Fruit fly (Drosophila melanogaster) whole organism, prepupa: Measurements from ENCODE around the gene Lsd-2.

Experiments
- CG10631 ChIP-seq: fragments of 200-800 bp; sonication (Bioruptor generic); optimal IDR thresholded peaks from 2 replicates; lab custom pipeline; 2016; ENCODE audit warnings: missing biosample characterization, missing genetic modification characterization
- CG10669 ChIP-seq: fragments of 200-800 bp; sonication (Bioruptor generic); optimal IDR thresholded peaks from 3 replicates; lab custom pipeline; 2018; ENCODE audit warnings: missing biosample characterization, mild to moderate bottlenecking, missing genetic modification characterization, moderate library complexity
- CG11294 ChIP-seq: fragments of 200-800 bp; sonication (Bioruptor generic); IDR thresholded peaks from 2 replicates; pipeline ENCODE4 v1.3.6; 2022; ENCODE audit warnings: missing biosample characterization, missing genetic modification characterization
- CG11762 ChIP-seq: fragments of 200-800 bp; sonication (Bioruptor generic); optimal IDR thresholded peaks from 3 replicates; lab custom pipeline; 2016; ENCODE audit warnings: missing biosample characterization, missing genetic modification characterization; ENCODE audit not compliant: insufficient read depth
- CG11902 ChIP-seq: fragments of 200-800 bp; sonication (Bioruptor generic); optimal IDR thresholded peaks from 3 replicates; lab custom pipeline; 2016; ENCODE audit warnings: missing biosample characterization, missing genetic modification characterization
- CG16779 ChIP-seq: fragments of 200-800 bp; sonication (Bioruptor generic); optimal IDR thresholded peaks from 3 replicates; lab custom pipeline; 2017; ENCODE audit warnings: missing biosample characterization, mild to moderate bottlenecking, missing genetic modification characterization
- CG3032 ChIP-seq: fragments of 200-800 bp; optimal IDR thresholded peaks from 2 replicates; lab custom pipeline; 2019; ENCODE audit warnings: missing biosample characterization, mild to moderate bottlenecking, missing genetic modification characterization, moderate library complexity
- CG31627 ChIP-seq: fragments of 200-800 bp; sonication (Bioruptor generic); optimal IDR thresholded peaks from 3 replicates; lab custom pipeline; 2016; ENCODE audit warnings: missing biosample characterization, missing genetic modification characterization
- CG32006 ChIP-seq: fragments of 200-800 bp; sonication (Bioruptor generic); optimal IDR thresholded peaks from 3 replicates; lab custom pipeline; 2017; ENCODE audit warnings: missing biosample characterization, mild to moderate bottlenecking, missing genetic modification characterization
- CG34406 ChIP-seq: fragments of 200-800 bp; sonication (Bioruptor generic); optimal IDR thresholded peaks from 3 replicates; lab custom pipeline; 2016; ENCODE audit warnings: missing biosample characterization, missing genetic modification characterization
- CG4318 ChIP-seq: fragments of 200-800 bp; sonication (Bioruptor generic); optimal IDR thresholded peaks from 3 replicates; lab custom pipeline; 2017; ENCODE audit warnings: missing biosample characterization, mild to moderate bottlenecking, missing genetic modification characterization
- CG6163 ChIP-seq: fragments of 200-800 bp; sonication (Bioruptor generic); IDR thresholded peaks from 3 replicates; pipeline ENCODE4 v1.3.6; 2022; ENCODE audit warnings: missing biosample characterization, missing genetic modification characterization
- CG6792 ChIP-seq: fragments of 200-800 bp; sonication (Bioruptor generic); optimal IDR thresholded peaks from 3 replicates; lab custom pipeline; 2016; ENCODE audit warnings: missing biosample characterization, missing genetic modification characterization
- CG6808 ChIP-seq: fragments of 200-800 bp; sonication (Bioruptor generic); optimal IDR thresholded peaks from 3 replicates; lab custom pipeline; 2017; ENCODE audit warnings: missing biosample characterization, missing genetic modification characterization, mild to moderate bottlenecking, moderate library complexity, missing genetic modification reagents
- CG7368 ChIP-seq: fragments of 200-800 bp; sonication (Bioruptor generic); optimal IDR thresholded peaks from 3 replicates; lab custom pipeline; 2016; ENCODE audit warnings: missing biosample characterization, missing genetic modification characterization
- CG8119 ChIP-seq: fragments of 200-800 bp; sonication (Bioruptor generic); IDR thresholded peaks from 3 replicates; pipeline ENCODE4 v1.3.6; 2022; ENCODE audit warnings: missing biosample characterization, missing genetic modification characterization
- CG8319 ChIP-seq: fragments of 200-800 bp; sonication (Bioruptor generic); optimal IDR thresholded peaks from 3 replicates; lab custom pipeline; 2016; ENCODE audit warnings: missing biosample characterization, missing genetic modification characterization
- CG8632 ChIP-seq: fragments of 200-800 bp; sonication (Bioruptor generic); optimal IDR thresholded peaks from 3 replicates; lab custom pipeline; 2016; ENCODE audit warnings: missing biosample characterization, missing genetic modification characterization
- CG9139 ChIP-seq: fragments of 200-800 bp; sonication (Bioruptor generic); optimal IDR thresholded peaks from 3 replicates; lab custom pipeline; 2017; ENCODE audit warnings: missing biosample characterization, mild to moderate bottlenecking, missing genetic modification characterization
- Eip75B ChIP-seq: fragments of 200-800 bp; sonication (Bioruptor generic); optimal IDR thresholded peaks from 3 replicates; lab custom pipeline; 2016; ENCODE audit warnings: missing biosample characterization, missing genetic modification characterization
- Eip78C ChIP-seq: fragments of 200-800 bp; sonication (Bioruptor generic); peaks from one replicate; lab custom pipeline; 2016; ENCODE audit warnings: missing biosample characterization, missing genetic modification characterization
- Eip93F ChIP-seq: fragments of 200-800 bp; sonication (Bioruptor generic); optimal IDR thresholded peaks from 2 replicates; lab custom pipeline; 2016; ENCODE audit warnings: missing biosample characterization, mild to moderate bottlenecking, missing genetic modification characterization
- Ets21C ChIP-seq: fragments of 200-800 bp; sonication (Bioruptor generic); optimal IDR thresholded peaks from 3 replicates; lab custom pipeline; 2016; ENCODE audit warnings: missing biosample characterization, missing genetic modification characterization
- Ets96B ChIP-seq: fragments of 200-800 bp; optimal IDR thresholded peaks from 2 replicates; lab custom pipeline; 2019; ENCODE audit warnings: missing biosample characterization, mild to moderate bottlenecking, missing genetic modification characterization, moderate library complexity
- Hr38 ChIP-seq: sonication (Bioruptor generic); optimal IDR thresholded peaks from 2 replicates; lab custom pipeline; 2016; ENCODE audit warnings: missing biosample characterization, missing genetic modification characterization
- Hr39 ChIP-seq: fragments of 200-800 bp; sonication (Bioruptor generic); optimal IDR thresholded peaks from 2 replicates; lab custom pipeline; 2016; ENCODE audit warnings: missing biosample characterization, missing genetic modification characterization
- Hr4 ChIP-seq: fragments of 200-800 bp; sonication (Bioruptor generic); optimal IDR thresholded peaks from 3 replicates; lab custom pipeline; 2016; ENCODE audit warnings: missing biosample characterization, missing genetic modification characterization
- Lpt ChIP-seq: fragments of 200-800 bp; sonication (Bioruptor generic); optimal IDR thresholded peaks from 3 replicates; lab custom pipeline; 2016; ENCODE audit warnings: missing biosample characterization, missing genetic modification characterization
- Met ChIP-seq: fragments of 200-800 bp; sonication (Bioruptor generic); optimal IDR thresholded peaks from 3 replicates; lab custom pipeline; 2016; ENCODE audit warnings: missing biosample characterization, missing genetic modification characterization
- OdsH ChIP-seq: fragments of 200-800 bp; sonication (Bioruptor generic); optimal IDR thresholded peaks from 3 replicates; lab custom pipeline; 2016; ENCODE audit warnings: missing biosample characterization, missing genetic modification characterization
- Smox ChIP-seq: fragments of 200-800 bp; sonication (Bioruptor generic); optimal IDR thresholded peaks from 3 replicates; lab custom pipeline; 2016; ENCODE audit warnings: missing biosample characterization, missing genetic modification characterization
- Sox102F ChIP-seq: fragments of 200-800 bp; sonication (Bioruptor generic); optimal IDR thresholded peaks from 2 replicates; lab custom pipeline; 2016; ENCODE audit warnings: missing biosample characterization, mild to moderate bottlenecking, missing genetic modification characterization
- Sox14 ChIP-seq: fragments of 200-800 bp; sonication (Bioruptor generic); optimal IDR thresholded peaks from 3 replicates; lab custom pipeline; 2016; ENCODE audit warnings: missing biosample characterization, missing genetic modification characterization
- Sox15 ChIP-seq: fragments of 200-800 bp; sonication (Bioruptor generic); optimal IDR thresholded peaks from 3 replicates; lab custom pipeline; 2016; ENCODE audit warnings: missing biosample characterization, missing genetic modification characterization
- achi ChIP-seq: fragments of 200-800 bp; sonication (Bioruptor generic); optimal IDR thresholded peaks from 3 replicates; lab custom pipeline; 2016; ENCODE audit warnings: missing biosample characterization, missing genetic modification characterization
- acj6 ChIP-seq: fragments of 200-800 bp; sonication (Bioruptor generic); optimal IDR thresholded peaks from 3 replicates; lab custom pipeline; 2016; ENCODE audit warnings: missing biosample characterization, missing genetic modification characterization
- cyc ChIP-seq: fragments of 200-800 bp; sonication (Bioruptor generic); optimal IDR thresholded peaks from 3 replicates; lab custom pipeline; 2016; ENCODE audit warnings: missing biosample characterization, missing genetic modification characterization
- eg ChIP-seq: fragments of 200-800 bp; sonication (Bioruptor generic); IDR thresholded peaks from 3 replicates; pipeline ENCODE4 v1.3.6; 2022; ENCODE audit warnings: missing biosample characterization, missing genetic modification characterization
- fd59A ChIP-seq: fragments of 200-800 bp; sonication (Bioruptor generic); optimal IDR thresholded peaks from 2 replicates; lab custom pipeline; 2017; ENCODE audit warnings: missing biosample characterization, mild to moderate bottlenecking, missing genetic modification characterization, missing genetic modification reagents
- fd85E ChIP-seq: fragments of 200-800 bp; sonication (Bioruptor generic); optimal IDR thresholded peaks from 3 replicates; lab custom pipeline; 2016; ENCODE audit warnings: missing biosample characterization, missing genetic modification characterization
- fkh ChIP-seq: fragments of 200-800 bp; sonication (Bioruptor generic); optimal IDR thresholded peaks from 3 replicates; lab custom pipeline; 2017; ENCODE audit warnings: missing biosample characterization, mild to moderate bottlenecking, missing genetic modification characterization, moderate library complexity
- lz ChIP-seq: fragments of 200-800 bp; sonication (Bioruptor generic); optimal IDR thresholded peaks from 3 replicates; lab custom pipeline; 2016; ENCODE audit warnings: missing biosample characterization, missing genetic modification characterization
- net ChIP-seq: fragments of 200-800 bp; sonication (Bioruptor generic); optimal IDR thresholded peaks from 3 replicates; lab custom pipeline; 2016; ENCODE audit warnings: missing biosample characterization, missing genetic modification characterization
- ss ChIP-seq, 2 experiments: fragments of 200-800 bp; sonication (Bioruptor generic); optimal IDR thresholded peaks; 2 replicates in 1 of 2; 3 replicates in 1 of 2; lab custom pipeline; 2017 to 2018; ENCODE audit warnings: mild to moderate bottlenecking in 2 of 2, missing biosample characterization in 2 of 2, missing genetic modification characterization in 2 of 2, moderate library complexity in 1 of 2
- topi ChIP-seq: fragments of 200-800 bp; sonication (Bioruptor generic); optimal IDR thresholded peaks from 3 replicates; lab custom pipeline; 2016; ENCODE audit warnings: missing biosample characterization, missing genetic modification characterization

Lsd-2 gene

dm6 chrX:15085777-15086510 is 9.9 kb upstream of the Lsd-2 start, which contains the start of the genes CG15027 and Dbct (continued):
- peak; percentile 30 for TF ChIP-seq Sox15 (GFP tag; lab: Kevin White, UChicago)
- TF ChIP-seq lz (GFP tag; lab: Kevin White, UChicago): peak; percentile 57
- peak; percentile 46 for TF ChIP-seq Hr4 (GFP tag; lab: Kevin White, UChicago)
- peak; percentile 63 for TF ChIP-seq CG34406
- TF ChIP-seq topi (GFP tag; lab: Kevin White, UChicago): peak; percentile 64
- TF ChIP-seq OdsH (GFP tag; lab: Kevin White, UChicago): peak; percentile 78
- TF ChIP-seq Eip93F (GFP tag; lab: Kevin White, UChicago): peak; percentile 11
- TF ChIP-seq Smox: peak; percentile 67
- no peak for TF ChIP-seq Hr38 (GFP tag; lab: Kevin White, UChicago)
- peak; percentile 42 for TF ChIP-seq Hr39
- peak; percentile 60 for TF ChIP-seq CG8632 (GFP tag; lab: Kevin White, UChicago)
- peak; percentile 60 for TF ChIP-seq fkh (GFP tag; lab: Kevin White, UChicago)
- TF ChIP-seq fd85E (GFP tag; lab: Kevin White, UChicago): no peak
- TF ChIP-seq CG10669 (GFP tag; lab: Kevin White, UChicago): peak; percentile 45
- peak; percentile 63 for TF ChIP-seq eg (GFP tag; lab: Robert Waterston, UW)
- TF ChIP-seq Eip78C (GFP tag; lab: Kevin White, UChicago): peak; percentile 75
- peak; percentile 74 for TF ChIP-seq CG10631 (GFP tag; lab: Kevin White, UChicago)

- TF ChIP-seq CG11294 (GFP tag; lab: Robert Waterston, UW): peak; percentile 60; the same call in 1 of the 2 replicates
- TF ChIP-seq Ets21C: peak; percentile 77
- peak; percentile 84 for TF ChIP-seq OdsH (GFP tag; lab: Kevin White, UChicago)
- TF ChIP-seq Hr39: peak; percentile 76
- peak; percentile 88 for TF ChIP-seq lz (GFP tag; lab: Kevin White, UChicago)
- peak; percentile 78 for TF ChIP-seq CG34406
- peak; percentile 75 for TF ChIP-seq CG4318
- peak; percentile 58 for TF ChIP-seq Eip93F (GFP tag; lab: Kevin White, UChicago)
- TF ChIP-seq CG31627 (GFP tag; lab: Kevin White, UChicago): peak; percentile 81
- peak; percentile 83 for TF ChIP-seq Hr4 (GFP tag; lab: Kevin White, UChicago)
- no peak for TF ChIP-seq Hr38 (GFP tag; lab: Kevin White, UChicago)
- TF ChIP-seq Eip78C (GFP tag; lab: Kevin White, UChicago): peak; percentile 91
- peak; percentile 53 for TF ChIP-seq CG8319 (GFP tag; lab: Kevin White, UChicago)
- TF ChIP-seq Eip75B (GFP tag; lab: Kevin White, UChicago): peak; percentile 77
- TF ChIP-seq CG10669 (GFP tag; lab: Kevin White, UChicago): peak; percentile 67
- TF ChIP-seq CG7368: peak; percentile 25
- peak; percentile 84 for TF ChIP-seq Sox15 (GFP tag; lab: Kevin White, UChicago)
- peak; percentile 84 for TF ChIP-seq Met
- peak; percentile 69 for TF ChIP-seq CG11902 (GFP tag; lab: Kevin White, UChicago)
- TF ChIP-seq CG6808: peak; percentile 80
- peak; percentile 15 for TF ChIP-seq CG16779 (tag; lab: Kevin White, UChicago)
- TF ChIP-seq CG8119 (GFP tag; lab: Robert Waterston, UW): peak; percentile 68
- TF ChIP-seq CG3032 (tag; lab: Kevin White, UChicago): peak; percentile 81
- TF ChIP-seq CG9139 (GFP tag; lab: Kevin White, UChicago): no peak
- TF ChIP-seq fd59A: peak; percentile 63
- TF ChIP-seq CG6163 (GFP tag; lab: Robert Waterston, UW): 0 out of 3 replicates have a peak, but pooled peaks have one; percentile 42
- peak; percentile 68 for TF ChIP-seq Ets96B (tag; lab: Kevin White, UChicago)
- TF ChIP-seq fkh (GFP tag; lab: Kevin White, UChicago): peak; percentile 74
- peak; percentile 61 to 81 for TF ChIP-seq ss (GFP tag; optimal IDR thresholded peaks at IDR 0.05; lab: Kevin White, UChicago)
- TF ChIP-seq Lpt (GFP tag; lab: Kevin White, UChicago): peak; percentile 68
- TF ChIP-seq topi (GFP tag; lab: Kevin White, UChicago): peak; percentile 78
- TF ChIP-seq CG10631 (GFP tag; lab: Kevin White, UChicago): peak; percentile 85
- TF ChIP-seq Sox14 (GFP tag; lab: Kevin White, UChicago): peak; percentile 80
- peak; percentile 88 for TF ChIP-seq CG32006 (GFP tag; lab: Kevin White, UChicago)
- peak; percentile 83 for TF ChIP-seq cyc
- peak; percentile 86 for TF ChIP-seq achi (GFP tag; lab: Kevin White, UChicago)
- peak; percentile 47 for TF ChIP-seq fd85E (GFP tag; lab: Kevin White, UChicago)
- peak; percentile 85 for TF ChIP-seq acj6 (GFP tag; lab: Kevin White, UChicago)
- TF ChIP-seq CG6792 (GFP tag; lab: Kevin White, UChicago): peak; percentile 73
- peak; percentile 59 for TF ChIP-seq CG11762 (GFP tag; lab: Kevin White, UChicago)
- peak; percentile 74 for TF ChIP-seq Sox102F
- TF ChIP-seq net: peak; percentile 75
- TF ChIP-seq eg (GFP tag; lab: Robert Waterston, UW): peak; percentile 62
These were observed 8.6 kb upstream of the Lsd-2 start, which contains the start of gene Cox17 for dm6 chrX:15084580-15085138. Gene Cox17 (minus strand): TSS chrX:15084699.
